Worm (Caenorhabditis elegans) whole organism, L3 larva: ENCODE results near the gene sri-31.

ENCODE experiments used
- R02D3.7 ChIP-seq: fragments of 150-350 bp; optimal IDR thresholded peaks from 2 replicates; lab custom pipeline; 2014; ENCODE audit warnings: missing biosample characterization, missing genetic modification characterization
- ZK546.5 ChIP-seq: sonication (generic microtip); optimal IDR thresholded peaks from 2 replicates; lab custom pipeline; 2017; ENCODE audit warnings: missing biosample characterization, missing genetic modification characterization
- aly-2 ChIP-seq: fragments of 150-350 bp; optimal IDR thresholded peaks from 2 replicates; lab custom pipeline; 2014; ENCODE audit warnings: missing biosample characterization, missing genetic modification characterization
- ama-1 ChIP-seq: fragments of 150-350 bp; optimal IDR thresholded peaks from 2 replicates; lab custom pipeline; 2018
- ceh-16 ChIP-seq: sonication (generic microtip); optimal IDR thresholded peaks from 2 replicates; lab custom pipeline; 2017; ENCODE audit warnings: missing biosample characterization, missing genetic modification characterization
- ceh-28 ChIP-seq: fragments of 150-350 bp; optimal IDR thresholded peaks from 2 replicates; lab custom pipeline; 2014; ENCODE audit warnings: missing biosample characterization, missing genetic modification reagents, missing genetic modification characterization
- ceh-9 ChIP-seq: sonication (generic microtip); optimal IDR thresholded peaks from 2 replicates; lab custom pipeline; 2018; ENCODE audit warnings: missing biosample characterization, missing genetic modification characterization
- daf-12 ChIP-seq: fragments of 150-350 bp; optimal IDR thresholded peaks from 2 replicates; lab custom pipeline; 2014; ENCODE audit warnings: missing biosample characterization, missing genetic modification reagents, missing genetic modification characterization
- egl-27 ChIP-seq: sonication (generic microtip); optimal IDR thresholded peaks from 4 replicates; lab custom pipeline; 2017; ENCODE audit warnings: missing biosample characterization, missing genetic modification reagents, missing genetic modification characterization
- elt-1 ChIP-seq: fragments of 150-350 bp; optimal IDR thresholded peaks from 2 replicates; lab custom pipeline; 2014; ENCODE audit warnings: missing biosample characterization, missing genetic modification characterization
- fkh-10 ChIP-seq: sonication (generic microtip); optimal IDR thresholded peaks from 2 replicates; lab custom pipeline; 2017; ENCODE audit warnings: missing biosample characterization, missing genetic modification reagents, missing genetic modification characterization
- fkh-2 ChIP-seq: fragments of 150-350 bp; optimal IDR thresholded peaks from 2 replicates; lab custom pipeline; 2014; ENCODE audit warnings: missing biosample characterization, missing genetic modification reagents, missing genetic modification characterization
- fos-1 ChIP-seq: fragments of 150-350 bp; optimal IDR thresholded peaks from 2 replicates; lab custom pipeline; 2014; ENCODE audit warnings: missing biosample characterization, missing genetic modification characterization
- hmg-11 ChIP-seq: sonication (generic microtip); optimal IDR thresholded peaks from 2 replicates; lab custom pipeline; 2016; ENCODE audit warnings: missing genetic modification characterization, missing compliant biosample characterization
- jun-1 ChIP-seq: fragments of 150-350 bp; optimal IDR thresholded peaks from 2 replicates; lab custom pipeline; 2014; ENCODE audit warnings: missing biosample characterization, missing genetic modification reagents, missing genetic modification characterization
- lsy-12 ChIP-seq: sonication (generic microtip); optimal IDR thresholded peaks from 2 replicates; lab custom pipeline; 2016; ENCODE audit warnings: mild to moderate bottlenecking, missing genetic modification characterization, missing compliant biosample characterization
- mdl-1 ChIP-seq: fragments of 150-350 bp; optimal IDR thresholded peaks from 2 replicates; lab custom pipeline; 2014; ENCODE audit warnings: missing biosample characterization, missing genetic modification characterization
- mml-1 ChIP-seq: fragments of 150-350 bp; sonication (generic microtip); optimal IDR thresholded peaks from 3 replicates; lab custom pipeline; 2014; ENCODE audit warnings: missing biosample characterization, missing genetic modification characterization
- nfya-1 ChIP-seq: sonication (generic microtip); optimal IDR thresholded peaks from 2 replicates; lab custom pipeline; 2017; ENCODE audit warnings: missing genetic modification characterization, mild to moderate bottlenecking, missing compliant biosample characterization, antibody characterized with exemption, moderate library complexity; ENCODE audit not compliant: insufficient read depth
- nhr-11 ChIP-seq: fragments of 150-350 bp; optimal IDR thresholded peaks from 2 replicates; lab custom pipeline; 2014; ENCODE audit warnings: missing biosample characterization, missing genetic modification characterization
- nhr-237 ChIP-seq: fragments of 150-350 bp; optimal IDR thresholded peaks from 2 replicates; lab custom pipeline; 2014; ENCODE audit warnings: missing biosample characterization, missing genetic modification characterization
- nhr-25 ChIP-seq: sonication (generic microtip); optimal IDR thresholded peaks from 2 replicates; lab custom pipeline; 2017; ENCODE audit warnings: missing biosample characterization, missing genetic modification characterization
- nhr-28 ChIP-seq: fragments of 150-350 bp; optimal IDR thresholded peaks from 2 replicates; lab custom pipeline; 2014; ENCODE audit warnings: missing biosample characterization, missing genetic modification characterization
- nhr-43 ChIP-seq: sonication (generic microtip); optimal IDR thresholded peaks from 2 replicates; lab custom pipeline; 2016; ENCODE audit warnings: mild to moderate bottlenecking, missing genetic modification characterization, missing compliant biosample characterization; ENCODE audit not compliant: poor library complexity, severe bottlenecking
- nhr-67 ChIP-seq: fragments of 150-350 bp; optimal IDR thresholded peaks from 2 replicates; lab custom pipeline; 2014; ENCODE audit warnings: missing biosample characterization, missing genetic modification characterization
- pha-4 ChIP-seq: fragments of 150-350 bp; optimal IDR thresholded peaks from 2 replicates; lab custom pipeline; 2014; ENCODE audit warnings: missing biosample characterization, missing genetic modification reagents, missing genetic modification characterization
- pqm-1 ChIP-seq: fragments of 150-350 bp; optimal IDR thresholded peaks from 2 replicates; lab custom pipeline; 2017; ENCODE audit warnings: missing biosample characterization, missing genetic modification characterization, inconsistent platforms
- sea-2 ChIP-seq: fragments of 150-350 bp; sonication (generic microtip); optimal IDR thresholded peaks from 4 replicates; lab custom pipeline; 2014; ENCODE audit warnings: missing biosample characterization, missing genetic modification reagents, missing genetic modification characterization
- skn-1 ChIP-seq: fragments of 150-350 bp; optimal IDR thresholded peaks from 2 replicates; lab custom pipeline; 2014; ENCODE audit warnings: missing biosample characterization, missing genetic modification characterization
- tbx-2 ChIP-seq: sonication (generic microtip); optimal IDR thresholded peaks from 2 replicates; lab custom pipeline; 2016; ENCODE audit warnings: mild to moderate bottlenecking, missing genetic modification characterization, missing compliant biosample characterization
- unc-39 ChIP-seq: sonication (generic microtip); optimal IDR thresholded peaks from 4 replicates; lab custom pipeline; 2017; ENCODE audit warnings: missing biosample characterization, missing genetic modification characterization
- zag-1 ChIP-seq: fragments of 150-350 bp; optimal IDR thresholded peaks from 2 replicates; lab custom pipeline; 2014; ENCODE audit warnings: missing biosample characterization, missing genetic modification characterization
- ztf-11 ChIP-seq: fragments of 150-350 bp; optimal IDR thresholded peaks from 2 replicates; lab custom pipeline; 2014; ENCODE audit warnings: missing biosample characterization, missing genetic modification characterization

sri-31 gene

DNA sequence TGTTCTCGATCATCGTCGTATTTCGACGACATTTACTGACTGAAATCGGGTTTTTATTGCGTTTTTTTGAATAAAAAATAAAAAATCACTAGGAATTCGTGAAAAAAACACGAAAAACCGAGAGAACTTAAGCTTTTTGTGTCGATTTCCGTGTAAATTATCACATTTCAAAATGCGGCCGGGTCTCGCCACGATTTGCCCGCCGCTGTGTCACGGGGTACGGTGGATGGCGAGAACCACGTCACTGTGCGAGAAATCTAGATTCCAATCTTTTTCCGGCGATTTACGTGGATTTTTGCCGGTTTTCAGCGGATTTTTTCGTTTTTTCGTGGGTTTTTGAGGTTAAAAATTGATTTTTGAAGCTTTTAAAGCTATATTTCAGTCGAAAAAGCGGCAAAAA, 26.1 kb downstream of the sri-31 start, which contains the start of gene Y25C1A.8 (continued):
- TF ChIP-seq mdl-1 (no peak), daf-12 (tag; lab: Kevin White, UChicago) (peak; percentile 35)

DNA sequence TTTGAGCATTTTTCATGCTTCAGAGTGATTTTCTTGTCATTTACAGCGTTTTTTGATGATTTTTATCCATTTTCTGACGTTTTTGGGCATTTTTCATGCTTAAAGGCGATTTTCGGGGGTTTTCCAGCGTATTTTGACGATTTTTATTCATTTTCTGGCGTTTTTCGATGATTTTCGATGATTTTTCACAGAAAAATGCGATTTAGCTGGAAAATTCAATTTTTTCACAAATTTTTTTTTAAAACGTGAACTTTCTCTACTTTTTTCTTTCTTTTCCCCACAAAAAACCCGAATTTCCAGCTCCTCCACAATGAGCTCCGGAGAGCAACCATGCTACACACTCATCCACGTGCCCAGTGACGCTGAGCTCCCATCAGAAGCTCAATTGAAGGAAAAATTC, 27.7 kb downstream of the sri-31 start, which contains the start of gene copb-1:
Gene copb-1, plus strand, starts transcription at position 301 of the 400 bp plus-strand sequence.
- TF ChIP-seq R02D3.7 (tag; lab: Kevin White, UChicago) (no peak), pqm-1 (tag; lab: Kevin White, UChicago) (no peak), tbx-2 (tag; lab: Kevin White, UChicago) (no peak), egl-27 (tag; lab: Kevin White, UChicago) (no peak), ama-1 (no peak), nhr-43 (no peak), nfya-1 (tag; lab: Kevin White, UChicago) (no peak), pha-4 (tag; lab: Kevin White, UChicago) (no peak), nhr-11 (tag; lab: Kevin White, UChicago) (no peak), ceh-9 (no peak), fkh-2 (tag; lab: Kevin White, UChicago) (no peak), fkh-10 (GFP tag; lab: Kevin White, UChicago) (no peak), nhr-28 (tag; lab: Kevin White, UChicago) (no peak), jun-1 (tag; lab: Kevin White, UChicago) (no peak), mml-1 (tag; lab: Kevin White, UChicago) (no peak), unc-39 (tag; lab: Kevin White, UChicago) (no peak), hmg-11 (tag; lab: Kevin White, UChicago) (no peak), nhr-237 (tag; lab: Kevin White, UChicago) (no peak), fos-1 (no peak), lsy-12 (tag; lab: Kevin White, UChicago) (no peak)

DNA sequence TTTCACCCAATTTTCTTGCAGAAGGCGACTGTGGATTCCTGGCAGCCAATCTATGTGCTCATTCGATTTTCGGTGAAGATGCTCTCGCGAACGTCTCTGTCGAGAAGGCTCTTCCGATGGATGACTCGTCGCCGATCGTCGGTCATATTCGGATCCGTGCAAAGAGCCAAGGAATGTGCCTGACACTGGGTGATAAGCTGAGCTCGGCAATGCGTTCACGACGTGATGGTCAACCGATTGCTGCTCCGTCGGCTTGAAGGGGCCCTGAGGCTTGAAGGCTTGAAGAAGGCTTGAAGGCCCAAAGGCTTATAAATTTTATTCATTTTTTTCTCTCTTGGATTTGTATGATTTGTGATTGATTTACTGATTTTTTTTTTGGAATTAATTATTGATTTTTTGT, 36.3 kb downstream of the sri-31 start:
- no peak for TF ChIP-seq aly-2 (tag; lab: Kevin White, UChicago)
- TF ChIP-seq, all 47 proteins: peak for 0

DNA sequence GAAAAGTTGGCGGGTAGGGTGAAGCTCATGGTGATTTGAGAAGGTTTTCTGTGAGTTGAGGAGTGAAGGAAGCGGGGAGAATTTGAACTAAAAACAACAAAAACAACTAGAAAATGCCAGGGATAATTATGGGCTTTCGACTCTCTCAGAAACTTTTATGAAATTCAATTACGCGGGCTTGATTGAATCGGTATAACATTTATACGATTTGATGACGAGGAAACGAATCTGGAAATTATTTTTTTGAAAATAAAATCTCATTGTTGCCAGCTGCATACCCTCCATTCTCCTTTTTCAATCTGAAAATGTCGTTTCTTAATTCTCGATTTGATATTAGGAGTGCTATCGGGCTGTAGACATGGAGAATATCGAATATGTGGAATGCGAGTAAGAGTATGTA, 40.5 kb downstream of the sri-31 start, which contains the start of gene srg-21:
Gene srg-21, minus strand, starts transcription at position 101 of the 400 bp plus-strand sequence.
- TF ChIP-seq fkh-2 (tag; lab: Kevin White, UChicago): no peak
- no peak for TF ChIP-seq ceh-16 (tag; lab: Kevin White, UChicago)
- TF ChIP-seq ztf-11: no peak
- TF ChIP-seq elt-1: no peak
- TF ChIP-seq fos-1: no peak
- TF ChIP-seq zag-1 (tag; lab: Kevin White, UChicago): no peak
- TF ChIP-seq aly-2 (tag; lab: Kevin White, UChicago): no peak
- no peak for TF ChIP-seq nhr-237 (tag; lab: Kevin White, UChicago)
- TF ChIP-seq nfya-1 (tag; lab: Kevin White, UChicago): no peak
- TF ChIP-seq, all 47 proteins: peak for 0

DNA sequence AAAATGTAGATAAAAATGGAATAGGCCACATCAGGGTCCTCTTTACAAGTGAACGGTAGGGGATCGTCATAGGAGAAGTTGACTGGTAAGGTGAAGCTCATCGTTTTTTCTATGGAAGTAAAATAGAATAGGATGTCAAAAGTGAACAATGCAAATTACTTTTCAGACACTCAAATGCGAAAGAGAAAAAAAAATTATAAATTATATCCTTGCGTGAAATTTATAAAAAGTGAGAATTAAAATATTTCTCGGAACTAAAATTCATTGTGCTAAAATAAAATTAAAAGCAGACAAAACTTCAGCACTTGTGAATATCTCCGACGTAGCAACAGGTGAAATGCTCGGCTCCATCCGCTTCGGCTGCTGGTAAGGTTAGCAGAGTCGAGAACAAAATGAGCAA, 42.5 kb downstream of the sri-31 start, which contains the start of gene srg-22:
Gene srg-22, minus strand, starts transcription at position 101 of the 400 bp plus-strand sequence.
- TF ChIP-seq mml-1 (tag; lab: Kevin White, UChicago) (no peak), nhr-43 (no peak), fkh-10 (GFP tag; lab: Kevin White, UChicago) (no peak), pha-4 (tag; lab: Kevin White, UChicago) (no peak), ZK546.5 (no peak), skn-1 (tag; lab: Kevin White, UChicago) (no peak), elt-1 (no peak), unc-39 (tag; lab: Kevin White, UChicago) (no peak), aly-2 (tag; lab: Kevin White, UChicago) (no peak), nhr-67 (tag; lab: Kevin White, UChicago) (no peak), jun-1 (tag; lab: Kevin White, UChicago) (no peak), pqm-1 (tag; lab: Kevin White, UChicago) (no peak), ceh-28 (tag; lab: Kevin White, UChicago) (no peak), sea-2 (GFP tag; lab: Kevin White, UChicago) (no peak), ama-1 (no peak), nhr-25 (tag; lab: Kevin White, UChicago) (no peak), lsy-12 (tag; lab: Kevin White, UChicago) (no peak), nhr-28 (tag; lab: Kevin White, UChicago) (no peak), R02D3.7 (tag; lab: Kevin White, UChicago) (no peak)
